Worm (Caenorhabditis elegans) whole organism, mixed stage, embryonic: Measurements from ENCODE around the gene gtf-2F1.
A peak's percentile ranks its signal among the peaks of the same experiment; 100 is the strongest.

Experiments
- M03D4.4 ChIP-seq: sonication (generic microtip); optimal IDR thresholded peaks from 2 replicates; lab custom pipeline; 2017; ENCODE audit warnings: mild to moderate bottlenecking, missing genetic modification characterization, missing compliant biosample characterization
- bed-3 ChIP-seq: fragments of 200-800 bp; sonication (Bioruptor generic); optimal IDR thresholded peaks from 3 replicates; lab custom pipeline; 2018; ENCODE audit warnings: mild to moderate bottlenecking, missing genetic modification characterization, moderate library complexity, missing compliant biosample characterization
- blmp-1 ChIP-seq: fragments of 150-350 bp; optimal IDR thresholded peaks from 2 replicates; lab custom pipeline; 2014; ENCODE audit warnings: missing biosample characterization, missing genetic modification characterization
- ceh-39 ChIP-seq: fragments of 150-350 bp; optimal IDR thresholded peaks from 2 replicates; lab custom pipeline; 2014; ENCODE audit warnings: missing biosample characterization, missing genetic modification characterization
- ceh-43 ChIP-seq: fragments of 200-800 bp; sonication (Bioruptor generic); optimal IDR thresholded peaks from 2 replicates; lab custom pipeline; 2018; ENCODE audit warnings: mild to moderate bottlenecking, missing genetic modification characterization, moderate library complexity, missing compliant biosample characterization
- ceh-83 ChIP-seq: fragments of 200-800 bp; sonication (Bioruptor generic); optimal IDR thresholded peaks from 2 replicates; lab custom pipeline; 2018; ENCODE audit warnings: mild to moderate bottlenecking, missing genetic modification characterization, missing compliant biosample characterization
- ces-1 ChIP-seq: fragments of 150-350 bp; optimal IDR thresholded peaks from 2 replicates; lab custom pipeline; 2014; ENCODE audit warnings: missing biosample characterization, missing genetic modification reagents, missing genetic modification characterization
- cnd-1 ChIP-seq: fragments of 200-800 bp; sonication (Bioruptor generic); optimal IDR thresholded peaks from 2 replicates; lab custom pipeline; 2018; ENCODE audit warnings: mild to moderate bottlenecking, missing genetic modification characterization, missing compliant biosample characterization
- drap-1 ChIP-seq: fragments of 200-800 bp; sonication (Bioruptor generic); optimal IDR thresholded peaks from 3 replicates; lab custom pipeline; 2018; ENCODE audit warnings: mild to moderate bottlenecking, missing genetic modification characterization, missing compliant biosample characterization
- elt-1 ChIP-seq: sonication (generic microtip); optimal IDR thresholded peaks from 2 replicates; lab custom pipeline; 2017; ENCODE audit warnings: missing genetic modification characterization, mild to moderate bottlenecking, missing compliant biosample characterization, antibody characterized with exemption, moderate library complexity, borderline replicate concordance; ENCODE audit not compliant: insufficient read depth
- elt-3 ChIP-seq: fragments of 150-350 bp; optimal IDR thresholded peaks from 2 replicates; lab custom pipeline; 2014; ENCODE audit warnings: missing biosample characterization, missing genetic modification characterization
- flh-1 ChIP-seq: fragments of 200-800 bp; sonication (Bioruptor generic); optimal IDR thresholded peaks from 2 replicates; lab custom pipeline; 2018; ENCODE audit warnings: mild to moderate bottlenecking, missing genetic modification characterization, moderate library complexity, missing compliant biosample characterization
- ham-2 ChIP-seq: fragments of 200-800 bp; sonication (Bioruptor generic); optimal IDR thresholded peaks from 2 replicates; lab custom pipeline; 2018; ENCODE audit warnings: mild to moderate bottlenecking, missing genetic modification characterization, missing compliant biosample characterization
- hlh-1 ChIP-seq: fragments of 150-350 bp; optimal IDR thresholded peaks from 2 replicates; lab custom pipeline; 2014; ENCODE audit warnings: missing biosample characterization, missing genetic modification reagents, missing genetic modification characterization
- lin-13 ChIP-seq: fragments of 150-350 bp; optimal IDR thresholded peaks from 2 replicates; lab custom pipeline; 2014; ENCODE audit warnings: missing biosample characterization, missing genetic modification characterization
- lin-32 ChIP-seq: fragments of 200-800 bp; sonication (Bioruptor generic); optimal IDR thresholded peaks from 2 replicates; lab custom pipeline; 2018; ENCODE audit warnings: mild to moderate bottlenecking, missing genetic modification characterization, missing compliant biosample characterization
- lsy-2 ChIP-seq: fragments of 150-350 bp; optimal IDR thresholded peaks from 2 replicates; lab custom pipeline; 2014; ENCODE audit warnings: missing biosample characterization, missing genetic modification characterization
- mab-5 ChIP-seq: fragments of 150-350 bp; optimal IDR thresholded peaks from 2 replicates; lab custom pipeline; 2014; ENCODE audit warnings: missing biosample characterization, missing genetic modification characterization
- mep-1 ChIP-seq: fragments of 150-350 bp; optimal IDR thresholded peaks from 2 replicates; lab custom pipeline; 2017; ENCODE audit warnings: missing biosample characterization, missing genetic modification reagents, missing genetic modification characterization, inconsistent platforms
- mls-2 ChIP-seq: sonication (generic microtip); optimal IDR thresholded peaks from 2 replicates; lab custom pipeline; 2016; ENCODE audit warnings: mild to moderate bottlenecking, missing genetic modification characterization, moderate library complexity, missing compliant biosample characterization
- nhr-2 ChIP-seq: fragments of 150-350 bp; optimal IDR thresholded peaks from 2 replicates; lab custom pipeline; 2014; ENCODE audit warnings: missing biosample characterization, missing genetic modification characterization
- nhr-237 ChIP-seq: fragments of 150-350 bp; optimal IDR thresholded peaks from 2 replicates; lab custom pipeline; 2014; ENCODE audit warnings: missing biosample characterization, missing genetic modification characterization
- nhr-28 ChIP-seq: fragments of 150-350 bp; optimal IDR thresholded peaks from 2 replicates; lab custom pipeline; 2014; ENCODE audit warnings: missing biosample characterization, missing genetic modification characterization
- nhr-76 ChIP-seq: sonication (generic microtip); optimal IDR thresholded peaks from 2 replicates; lab custom pipeline; 2017; ENCODE audit warnings: missing biosample characterization, missing genetic modification characterization
- pha-4 ChIP-seq: fragments of 150-350 bp; optimal IDR thresholded peaks from 2 replicates; lab custom pipeline; 2018; ENCODE audit warnings: missing biosample characterization, missing genetic modification reagents, missing genetic modification characterization
- sem-2 ChIP-seq: fragments of 200-800 bp; sonication (Bioruptor generic); optimal IDR thresholded peaks from 2 replicates; lab custom pipeline; 2018; ENCODE audit warnings: mild to moderate bottlenecking, missing genetic modification characterization, missing compliant biosample characterization
- snpc-4 ChIP-seq: fragments of 150-350 bp; optimal IDR thresholded peaks from 2 replicates; lab custom pipeline; 2014; ENCODE audit warnings: missing biosample characterization, missing genetic modification characterization
- sptf-1 ChIP-seq: sonication (generic microtip); optimal IDR thresholded peaks from 2 replicates; lab custom pipeline; 2017; ENCODE audit warnings: mild to moderate bottlenecking, missing genetic modification characterization, moderate library complexity, missing compliant biosample characterization
- tbx-8 ChIP-seq: fragments of 200-800 bp; sonication (Bioruptor generic); optimal IDR thresholded peaks from 2 replicates; lab custom pipeline; 2018; ENCODE audit warnings: mild to moderate bottlenecking, missing genetic modification characterization, moderate library complexity, missing compliant biosample characterization
- unc-120 ChIP-seq: sonication (generic microtip); optimal IDR thresholded peaks from 2 replicates; lab custom pipeline; 2017; ENCODE audit warnings: missing genetic modification characterization, missing compliant biosample characterization; ENCODE audit not compliant: poor library complexity, severe bottlenecking
- unc-39 ChIP-seq: fragments of 150-350 bp; optimal IDR thresholded peaks from 2 replicates; lab custom pipeline; 2014; ENCODE audit warnings: missing biosample characterization, missing genetic modification characterization
- unc-62 ChIP-seq: fragments of 150-350 bp; optimal IDR thresholded peaks from 2 replicates; lab custom pipeline; 2014; ENCODE audit warnings: missing biosample characterization, missing genetic modification reagents, missing genetic modification characterization
- zip-8 ChIP-seq: fragments of 150-350 bp; optimal IDR thresholded peaks from 2 replicates; lab custom pipeline; 2014; ENCODE audit warnings: missing biosample characterization, missing genetic modification characterization
- ztf-11 ChIP-seq: fragments of 150-350 bp; optimal IDR thresholded peaks from 2 replicates; lab custom pipeline; 2014; ENCODE audit warnings: missing biosample characterization, missing genetic modification characterization

Gene gtf-2F1

ce11 chrII:4288572-4288971 is 12.8 kb upstream of the gtf-2F1 start:
- TF ChIP-seq sem-2 (no peak), elt-1 (tag; lab: Kevin White, UChicago) (peak; percentile 27), snpc-4 (tag; lab: Kevin White, UChicago) (no peak), unc-62 (GFP tag; lab: Kevin White, UChicago) (no peak), zip-8 (no peak), lin-32 (no peak), nhr-237 (tag; lab: Kevin White, UChicago) (no peak), mab-5 (tag; lab: Kevin White, UChicago) (no peak), mls-2 (no peak), unc-120 (no peak), ces-1 (peak; percentile 18), ceh-43 (GFP tag; lab: Kevin White, UChicago) (no peak)

DNA sequence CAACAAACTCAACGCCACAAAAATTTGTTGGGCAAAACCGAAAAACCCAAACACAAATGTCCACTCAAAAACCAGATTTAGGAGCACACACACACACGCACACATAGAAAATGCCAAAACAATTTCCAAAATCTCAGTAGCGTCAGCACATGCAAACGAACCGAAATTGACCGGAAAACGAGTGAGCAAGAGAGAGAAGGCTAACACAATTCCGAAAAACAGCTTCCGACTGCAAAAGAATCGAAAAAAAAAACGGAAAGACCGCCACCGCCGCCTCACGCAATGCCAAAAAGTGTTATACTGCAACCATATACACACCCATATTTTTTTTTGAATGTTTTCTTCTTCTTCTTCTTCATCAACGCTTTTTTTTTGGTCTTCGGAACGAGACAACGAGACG is 9.6 kb upstream of the gtf-2F1 start:
- peak; percentile 19 for TF ChIP-seq ces-1
- no peak for TF ChIP-seq bed-3
- TF ChIP-seq M03D4.4 (tag; lab: Kevin White, UChicago), result no peak
- TF ChIP-seq ceh-43 (GFP tag; lab: Kevin White, UChicago), result no peak
- TF ChIP-seq flh-1 (GFP tag; lab: Kevin White, UChicago), result no peak
- TF ChIP-seq nhr-237 (tag; lab: Kevin White, UChicago), result no peak
- TF ChIP-seq lin-32, result no peak

- TF ChIP-seq unc-62 (GFP tag; lab: Kevin White, UChicago) (peak; percentile 43), zip-8 (no peak), lsy-2 (tag; lab: Kevin White, UChicago) (no peak), hlh-1 (tag; lab: Kevin White, UChicago) (peak; percentile 98)
Measured at ce11 chrII:4293027-4293522, 8.3 kb upstream of the gtf-2F1 start.

DNA sequence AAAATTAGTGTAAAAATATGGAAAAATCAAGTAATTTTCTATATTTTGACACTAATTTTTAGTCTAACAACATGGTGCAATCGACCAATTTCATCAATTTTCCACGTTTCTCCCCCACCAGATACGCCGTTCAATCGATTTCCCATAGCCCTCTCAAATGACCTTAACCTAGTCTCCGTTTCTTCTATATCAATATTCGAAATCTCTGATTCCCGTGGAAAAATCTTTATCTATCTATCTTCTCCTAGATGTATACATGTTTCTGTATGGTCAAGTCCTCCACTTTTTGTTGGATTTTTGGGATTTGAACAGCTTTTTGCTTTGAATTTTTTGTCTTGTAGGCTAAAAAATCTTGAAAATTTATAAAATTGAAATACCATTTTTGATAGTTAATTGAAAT is 7.2 kb upstream of the gtf-2F1 start:
- TF ChIP-seq ceh-83 (no peak), elt-1 (tag; lab: Kevin White, UChicago) (peak; percentile 90)

DNA sequence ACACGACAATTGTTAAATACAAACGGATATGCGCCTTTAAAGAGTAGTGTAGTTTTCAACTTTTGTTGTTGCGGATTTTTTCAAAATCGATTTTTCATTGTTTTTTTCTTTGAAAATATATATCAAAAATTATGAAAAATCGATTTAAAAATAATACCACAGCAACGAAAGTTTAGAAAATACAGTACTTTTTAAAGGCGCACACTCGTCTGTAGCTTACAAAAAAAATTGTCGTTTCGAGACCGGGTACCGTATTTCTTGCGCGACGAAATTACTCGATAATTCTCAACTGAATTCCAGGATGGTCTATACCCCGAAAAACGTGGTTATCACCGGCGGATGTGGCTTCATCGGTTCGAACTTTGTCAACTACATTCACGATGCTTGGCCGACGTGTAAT is 6.6 kb upstream of the gtf-2F1 start, which contains the start of gene rml-4:
Gene rml-4, plus strand, starts transcription at position 301 of the 400 bp plus-strand sequence.
- no peak for TF ChIP-seq tbx-8 (GFP tag; lab: Kevin White, UChicago)
- no peak for TF ChIP-seq elt-3 (tag; lab: Kevin White, UChicago)
- no peak for TF ChIP-seq ceh-83
- TF ChIP-seq lsy-2 (tag; lab: Kevin White, UChicago), result no peak
- no peak for TF ChIP-seq lin-13 (tag; lab: Kevin White, UChicago)
- no peak for TF ChIP-seq nhr-237 (tag; lab: Kevin White, UChicago)
- no peak for TF ChIP-seq hlh-1 (tag; lab: Kevin White, UChicago)
- TF ChIP-seq ces-1, result no peak
- no peak for TF ChIP-seq nhr-28

DNA sequence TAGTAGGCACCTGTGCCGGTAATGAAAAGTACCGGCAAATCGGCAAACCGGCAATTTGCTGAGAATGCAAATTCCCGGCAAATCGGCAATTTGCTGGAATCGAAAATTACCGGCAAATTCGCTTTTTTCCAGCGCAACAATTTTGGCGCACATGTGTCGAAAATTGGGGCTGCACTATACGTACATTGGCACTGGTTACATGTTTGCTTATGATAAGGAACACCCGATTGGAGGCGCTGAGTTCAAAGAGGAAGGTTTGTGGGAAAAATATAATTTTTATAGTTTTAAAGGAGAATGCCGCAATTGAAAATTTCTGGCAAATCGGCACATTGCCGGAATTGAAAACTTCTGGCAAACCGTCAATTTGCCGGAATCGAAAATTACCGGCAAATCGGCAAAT is 4.1 kb upstream of the gtf-2F1 start:
- TF ChIP-seq mls-2 (no peak), zip-8 (no peak), lin-32 (no peak), nhr-2 (no peak), elt-1 (tag; lab: Kevin White, UChicago) (no peak), nhr-76 (tag; lab: Kevin White, UChicago) (no peak)
- TF ChIP-seq, all 35 proteins: peak for 0

DNA sequence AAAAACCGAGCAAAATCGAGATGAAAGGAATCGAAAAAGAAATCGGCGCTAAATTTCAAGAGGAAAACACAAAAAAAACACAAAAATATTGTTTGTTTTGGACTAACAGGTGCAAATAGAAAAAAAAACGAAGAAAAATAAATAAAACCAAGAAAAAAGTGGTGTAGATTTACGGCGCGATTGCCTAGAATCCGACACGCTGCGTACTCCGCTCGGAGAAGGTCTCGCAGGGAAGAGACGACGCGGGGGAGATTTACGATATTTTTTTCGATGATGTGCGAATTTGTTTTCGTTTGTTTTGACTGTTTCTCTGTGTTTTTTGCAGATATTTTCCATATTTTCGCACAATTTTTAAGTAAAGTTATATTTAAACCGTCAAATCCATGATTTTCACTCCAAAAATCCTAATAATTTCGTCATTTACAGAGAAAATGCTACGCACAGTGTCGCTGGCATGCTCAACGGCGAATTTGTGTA is 2.1 kb upstream of the gtf-2F1 start, which contains the start of gene sco-1:
Gene sco-1, plus strand, starts transcription at position 427 of the 477 bp plus-strand sequence.
- TF ChIP-seq elt-1 (tag; lab: Kevin White, UChicago) (peak; percentile 40), unc-62 (GFP tag; lab: Kevin White, UChicago) (peak; percentile 52), pha-4 (tag; lab: Kevin White, UChicago) (peak; percentile 81), snpc-4 (tag; lab: Kevin White, UChicago) (no peak), ceh-83 (no peak), cnd-1 (no peak), nhr-76 (tag; lab: Kevin White, UChicago) (no peak), unc-120 (peak; percentile 28), nhr-2 (no peak), unc-39 (tag; lab: Kevin White, UChicago) (no peak), mab-5 (tag; lab: Kevin White, UChicago) (no peak), blmp-1 (tag; lab: Kevin White, UChicago) (no peak), drap-1 (GFP tag; lab: Kevin White, UChicago) (peak; percentile 58), mep-1 (tag; lab: Kevin White, UChicago) (peak; percentile 86), lsy-2 (tag; lab: Kevin White, UChicago) (peak; percentile 83), ham-2 (no peak), lin-13 (tag; lab: Kevin White, UChicago) (peak; percentile 91), nhr-237 (tag; lab: Kevin White, UChicago) (peak; percentile 89), hlh-1 (tag; lab: Kevin White, UChicago) (peak; percentile 66), ztf-11 (tag; lab: Kevin White, UChicago) (no peak), sptf-1 (tag; lab: Kevin White, UChicago) (peak; percentile 71), sem-2 (no peak), flh-1 (GFP tag; lab: Kevin White, UChicago) (no peak), ces-1 (peak; percentile 72), tbx-8 (GFP tag; lab: Kevin White, UChicago) (no peak), zip-8 (no peak), bed-3 (no peak), mls-2 (peak; percentile 68), ceh-39 (tag; lab: Kevin White, UChicago) (peak; percentile 68), ceh-43 (GFP tag; lab: Kevin White, UChicago) (no peak)
